Fruit fly (Drosophila melanogaster) whole organism, embryonic: ENCODE data around the gene bwa.

Experiments used
- CG7963 ChIP-seq: fragments of 200-800 bp; sonication (Bioruptor generic); IDR thresholded peaks from 3 replicates; pipeline ENCODE4 v1.3.6; 2022; ENCODE audit warnings: missing biosample characterization, missing genetic modification characterization; ENCODE audit not compliant: partially characterized antibody
- Sox102F ChIP-seq: fragments of 200-800 bp; sonication (Bioruptor generic); optimal IDR thresholded peaks from 2 replicates; lab custom pipeline; 2018; ENCODE audit warnings: missing biosample characterization, mild to moderate bottlenecking, missing genetic modification characterization, moderate library complexity
- zen2 ChIP-seq: fragments of 200-800 bp; sonication (Bioruptor generic); IDR thresholded peaks from 3 replicates; pipeline ENCODE4 v1.3.6; 2022; ENCODE audit warnings: missing biosample characterization, missing genetic modification characterization; ENCODE audit not compliant: partially characterized antibody

DNA sequence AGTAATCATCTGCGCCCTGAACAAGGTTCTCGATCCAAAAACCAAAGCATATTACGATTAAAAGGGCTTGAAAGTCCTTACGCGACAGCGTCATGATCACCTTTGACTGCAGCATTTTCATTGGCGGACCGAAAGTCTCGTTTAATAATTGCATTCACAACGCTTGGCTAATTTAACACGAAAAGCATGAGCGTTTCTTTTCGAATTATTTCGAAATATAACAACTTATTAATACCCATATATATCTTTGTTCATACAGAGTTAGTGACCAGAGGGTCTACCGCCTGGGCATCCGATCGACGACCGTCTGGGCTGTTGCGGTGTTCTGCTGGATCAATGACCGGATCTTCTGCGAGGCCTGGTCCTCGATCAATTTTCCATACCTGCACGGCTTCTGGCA, 5.9 kb downstream of the bwa start, which contains the start of gene CG10730:
- TF ChIP-seq zen2 (no peak), CG7963 (GFP tag; lab: Robert Waterston, UW) (no peak), Sox102F (GFP tag; lab: Kevin White, UChicago) (no peak)
